Fruit fly (Drosophila melanogaster) whole organism, embryonic: ENCODE data around the gene CG32554.

Experiments used
- Adf1 ChIP-seq: fragments of 200-800 bp; sonication (Bioruptor generic); IDR thresholded peaks from 2 replicates; pipeline ENCODE4 v1.3.6; 2022; ENCODE audit warnings: missing biosample characterization, missing genetic modification characterization
- Bgb ChIP-seq: fragments of 200-800 bp; sonication (Bioruptor generic); IDR thresholded peaks from 2 replicates; pipeline ENCODE4 v1.3.6; 2022; ENCODE audit warnings: missing biosample characterization, missing genetic modification characterization; ENCODE audit not compliant: partially characterized antibody
- BtbVII ChIP-seq: fragments of 200-800 bp; sonication (Bioruptor generic); optimal IDR thresholded peaks from 3 replicates; lab custom pipeline; 2017; ENCODE audit warnings: missing biosample characterization, mild to moderate bottlenecking, missing genetic modification characterization
- CG10543 ChIP-seq: fragments of 200-800 bp; sonication (Bioruptor generic); optimal IDR thresholded peaks from 3 replicates; lab custom pipeline; 2017; ENCODE audit warnings: missing biosample characterization, mild to moderate bottlenecking, missing genetic modification characterization, moderate library complexity
- CG11696 ChIP-seq: fragments of 200-800 bp; sonication (Bioruptor generic); IDR thresholded peaks from 2 replicates; pipeline ENCODE4 v1.3.6; 2022; ENCODE audit warnings: missing biosample characterization, missing genetic modification characterization
- CG12155 ChIP-seq: fragments of 200-800 bp; sonication (Bioruptor generic); optimal IDR thresholded peaks from 3 replicates; lab custom pipeline; 2016; ENCODE audit warnings: missing biosample characterization, missing genetic modification characterization
- CG12299 ChIP-seq: fragments of 200-800 bp; sonication (Bioruptor generic); optimal IDR thresholded peaks from 2 replicates; lab custom pipeline; 2018; ENCODE audit warnings: missing biosample characterization, mild to moderate bottlenecking, missing genetic modification characterization
- CG1233 ChIP-seq: fragments of 200-800 bp; sonication (Bioruptor generic); optimal IDR thresholded peaks from 4 replicates; lab custom pipeline; 2018; ENCODE audit warnings: missing biosample characterization, mild to moderate bottlenecking, missing genetic modification characterization
- CG13123 ChIP-seq: fragments of 200-800 bp; sonication (Bioruptor generic); optimal IDR thresholded peaks from 2 replicates; lab custom pipeline; 2016; ENCODE audit warnings: missing biosample characterization, missing genetic modification characterization
- CG13624 ChIP-seq: fragments of 200-800 bp; sonication (Bioruptor generic); optimal IDR thresholded peaks from 2 replicates; lab custom pipeline; 2016; ENCODE audit warnings: missing biosample characterization, missing genetic modification characterization
- CG14014 ChIP-seq: fragments of 200-800 bp; sonication (Bioruptor generic); IDR thresholded peaks from 2 replicates; pipeline ENCODE4 v1.3.6; 2022; ENCODE audit warnings: missing biosample characterization, missing genetic modification characterization
- CG14050 ChIP-seq: fragments of 200-800 bp; sonication (Bioruptor generic); IDR thresholded peaks from 3 replicates; pipeline ENCODE4 v1.3.6; 2022; ENCODE audit warnings: missing biosample characterization, missing genetic modification characterization
- CG14860 ChIP-seq: fragments of 200-800 bp; sonication (Bioruptor generic); IDR thresholded peaks from 3 replicates; pipeline ENCODE4 v1.3.6; 2022; ENCODE audit warnings: missing biosample characterization, missing genetic modification characterization; ENCODE audit not compliant: partially characterized antibody
- CG15479 ChIP-seq: fragments of 200-800 bp; sonication (Bioruptor generic); optimal IDR thresholded peaks from 3 replicates; lab custom pipeline; 2019; ENCODE audit warnings: missing biosample characterization, mild to moderate bottlenecking, missing genetic modification characterization, moderate library complexity
- CG17802 ChIP-seq: fragments of 200-800 bp; sonication (Bioruptor generic); optimal IDR thresholded peaks from 2 replicates; lab custom pipeline; 2018; ENCODE audit warnings: missing biosample characterization, mild to moderate bottlenecking, missing genetic modification characterization, moderate library complexity
- CG32532 ChIP-seq: fragments of 200-800 bp; sonication (Bioruptor generic); IDR thresholded peaks from 2 replicates; pipeline ENCODE4 v1.3.6; 2022; ENCODE audit warnings: missing biosample characterization, missing genetic modification characterization
- CG4282 ChIP-seq: fragments of 200-800 bp; sonication (Bioruptor generic); optimal IDR thresholded peaks from 2 replicates; lab custom pipeline; 2016; ENCODE audit warnings: missing biosample characterization, missing genetic modification characterization
- CG4707 ChIP-seq: fragments of 200-800 bp; sonication (Bioruptor generic); optimal IDR thresholded peaks from 2 replicates; lab custom pipeline; 2018; ENCODE audit warnings: missing biosample characterization, mild to moderate bottlenecking, missing genetic modification characterization, moderate library complexity
- CG6854 ChIP-seq: fragments of 200-800 bp; sonication (Bioruptor generic); optimal IDR thresholded peaks from 3 replicates; lab custom pipeline; 2017; ENCODE audit warnings: missing biosample characterization, mild to moderate bottlenecking, missing genetic modification characterization
- CG7786 ChIP-seq: fragments of 200-800 bp; sonication (Bioruptor generic); optimal IDR thresholded peaks from 2 replicates; lab custom pipeline; 2016; ENCODE audit warnings: missing biosample characterization, missing genetic modification characterization
- CG7963 ChIP-seq: fragments of 200-800 bp; sonication (Bioruptor generic); IDR thresholded peaks from 3 replicates; pipeline ENCODE4 v1.3.6; 2022; ENCODE audit warnings: missing biosample characterization, missing genetic modification characterization; ENCODE audit not compliant: partially characterized antibody
- CG8388 ChIP-seq: fragments of 200-800 bp; sonication (Bioruptor generic); optimal IDR thresholded peaks from 2 replicates; lab custom pipeline; 2019; ENCODE audit warnings: missing biosample characterization, mild to moderate bottlenecking, missing genetic modification characterization, moderate library complexity
- CHES-1-like ChIP-seq: fragments of 200-800 bp; sonication (Bioruptor generic); optimal IDR thresholded peaks from 2 replicates; lab custom pipeline; 2016; ENCODE audit warnings: missing biosample characterization, missing genetic modification characterization
- Dip2 ChIP-seq: fragments of 200-800 bp; sonication (Bioruptor generic); IDR thresholded peaks from 2 replicates; pipeline ENCODE4 v1.3.6; 2022; ENCODE audit warnings: missing biosample characterization, missing genetic modification characterization
- Doc2 ChIP-seq: fragments of 200-800 bp; sonication (Bioruptor generic); IDR thresholded peaks from 2 replicates; pipeline ENCODE4 v1.3.6; 2022; ENCODE audit warnings: missing biosample characterization, missing genetic modification characterization
- Doc3 ChIP-seq: fragments of 200-800 bp; sonication (Bioruptor generic); IDR thresholded peaks from 3 replicates; pipeline ENCODE4 v1.3.6; 2022; ENCODE audit warnings: missing biosample characterization, missing genetic modification characterization; ENCODE audit not compliant: partially characterized antibody
- Ets65A ChIP-seq: fragments of 200-800 bp; sonication (Bioruptor generic); peaks from one replicate; lab custom pipeline; 2016; ENCODE audit warnings: missing biosample characterization, missing genetic modification characterization
- Gug ChIP-seq: fragments of 200-800 bp; sonication (Bioruptor generic); IDR thresholded peaks from 4 replicates; pipeline ENCODE4 v1.3.6; 2022; ENCODE audit warnings: missing biosample characterization, missing genetic modification characterization
- HLH3B ChIP-seq: fragments of 200-800 bp; sonication (Bioruptor generic); IDR thresholded peaks from 2 replicates; pipeline ENCODE4 v1.3.6; 2022; ENCODE audit warnings: missing biosample characterization, missing genetic modification characterization
- HLH54F ChIP-seq: fragments of 200-800 bp; sonication (Bioruptor generic); optimal IDR thresholded peaks from 3 replicates; lab custom pipeline; 2016; ENCODE audit warnings: missing biosample characterization, missing genetic modification characterization
- MTF-1 ChIP-seq: fragments of 200-800 bp; sonication (Bioruptor generic); optimal IDR thresholded peaks from 2 replicates; lab custom pipeline; 2018; ENCODE audit warnings: missing biosample characterization, mild to moderate bottlenecking, missing genetic modification characterization, borderline replicate concordance
- Mrtf ChIP-seq: fragments of 200-800 bp; sonication (Bioruptor generic); IDR thresholded peaks from 3 replicates; pipeline ENCODE4 v1.3.6; 2022; ENCODE audit warnings: missing biosample characterization, missing genetic modification characterization
- NC2α ChIP-seq: fragments of 200-800 bp; sonication (Bioruptor generic); optimal IDR thresholded peaks from 2 replicates; lab custom pipeline; 2016; ENCODE audit warnings: missing biosample characterization, missing genetic modification characterization
- Stat92E ChIP-seq, 3 experiments: fragments of >200 bp in 2 of 3; fragments of 200-800 bp in 1 of 3; sonication (Bioruptor generic) in 1 of 3; optimal IDR thresholded peaks; 2 replicates each; lab custom pipeline; 2017 to 2019; ENCODE audit warnings: missing biosample characterization in 3 of 3, missing genetic modification characterization in 3 of 3, mild to moderate bottlenecking in 1 of 3, moderate library complexity in 1 of 3
- Vsx1 ChIP-seq: fragments of 200-800 bp; sonication (Bioruptor generic); optimal IDR thresholded peaks from 2 replicates; lab custom pipeline; 2017; ENCODE audit warnings: missing biosample characterization, mild to moderate bottlenecking, missing genetic modification characterization, missing genetic modification reagents
- bcd ChIP-seq: fragments of 200-800 bp; sonication (Bioruptor generic); optimal IDR thresholded peaks from 2 replicates; lab custom pipeline; 2017; ENCODE audit warnings: missing biosample characterization, mild to moderate bottlenecking, missing genetic modification characterization
- ci ChIP-seq: fragments of 200-800 bp; sonication (Bioruptor generic); IDR thresholded peaks from 3 replicates; pipeline ENCODE4 v1.3.6; 2022; ENCODE audit warnings: missing biosample characterization, missing genetic modification characterization
- danr ChIP-seq: fragments of 200-800 bp; sonication (Bioruptor generic); IDR thresholded peaks from 2 replicates; pipeline ENCODE4 v1.3.6; 2022; ENCODE audit warnings: missing biosample characterization, missing genetic modification characterization
- dysf ChIP-seq: fragments of 200-800 bp; sonication (Bioruptor generic); IDR thresholded peaks from 3 replicates; pipeline ENCODE4 v1.3.6; 2022; ENCODE audit warnings: missing biosample characterization, missing genetic modification characterization
- fd96Cb ChIP-seq: fragments of 200-800 bp; sonication (Bioruptor generic); optimal IDR thresholded peaks from 2 replicates; lab custom pipeline; 2018; ENCODE audit warnings: missing biosample characterization, mild to moderate bottlenecking, missing genetic modification characterization, moderate library complexity
- her ChIP-seq: fragments of 200-800 bp; sonication (Bioruptor generic); optimal IDR thresholded peaks from 2 replicates; lab custom pipeline; 2016; ENCODE audit warnings: missing biosample characterization, missing genetic modification characterization
- maf-S ChIP-seq: fragments of 200-800 bp; sonication (Bioruptor generic); optimal IDR thresholded peaks from 2 replicates; lab custom pipeline; 2016; ENCODE audit warnings: missing biosample characterization, missing genetic modification characterization
- onecut ChIP-seq: fragments of 200-800 bp; sonication (Bioruptor generic); IDR thresholded peaks from 2 replicates; pipeline ENCODE4 v1.3.6; 2022; ENCODE audit warnings: missing biosample characterization, missing genetic modification characterization
- pnt ChIP-seq: fragments of 200-800 bp; sonication (Bioruptor generic); optimal IDR thresholded peaks from 3 replicates; lab custom pipeline; 2016; ENCODE audit warnings: missing biosample characterization, missing genetic modification characterization
- sisA ChIP-seq: fragments of 200-800 bp; sonication (Bioruptor generic); IDR thresholded peaks from 2 replicates; pipeline ENCODE4 v1.3.6; 2022; ENCODE audit warnings: missing biosample characterization, missing genetic modification characterization
- sna ChIP-seq: fragments of 200-800 bp; sonication (Bioruptor generic); IDR thresholded peaks from 2 replicates; pipeline ENCODE4 v1.3.6; 2022; ENCODE audit warnings: missing biosample characterization, missing genetic modification characterization; ENCODE audit not compliant: partially characterized antibody
- tgo ChIP-seq: fragments of 200-800 bp; sonication (Bioruptor generic); IDR thresholded peaks from 3 replicates; pipeline ENCODE4 v1.3.6; 2022; ENCODE audit warnings: missing biosample characterization, missing genetic modification characterization
- zfh1 ChIP-seq: fragments of 200-800 bp; sonication (Bioruptor generic); IDR thresholded peaks from 3 replicates; pipeline ENCODE4 v1.3.6; 2022; ENCODE audit warnings: missing biosample characterization, missing genetic modification characterization

The CG32554 gene

dm6 chrX:17826807-17827703 is 25.4 kb downstream of the CG32554 start, which contains the start of gene Socs16D (continued):
- TF ChIP-seq CG17802 (tag; lab: Kevin White, UChicago) (peak; percentile 29), Doc3 (GFP tag; lab: Robert Waterston, UW) (peak; percentile 93), Adf1 (GFP tag; lab: Robert Waterston, UW) (no peak), Bgb (peak; percentile 99), CG13624 (GFP tag; lab: Kevin White, UChicago) (peak; percentile 66), MTF-1 (GFP tag; lab: Kevin White, UChicago) (peak; percentile 31), bcd (peak; percentile 50), her (GFP tag; lab: Kevin White, UChicago) (peak; percentile 43), CG14014 (GFP tag; lab: Robert Waterston, UW) (no peak; the same call in 1 of the 2 replicates), CG15479 (GFP tag; lab: Kevin White, UChicago) (peak; percentile 96), NC2α (GFP tag; lab: Kevin White, UChicago) (no peak), Gug (GFP tag; lab: Robert Waterston, UW) (peak; percentile 70; the same call in 2 of the 4 replicates), CG14860 (GFP tag; lab: Robert Waterston, UW) (peak; percentile 94), Ets65A (GFP tag; lab: Kevin White, UChicago) (peak; percentile 76), CG4707 (GFP tag; lab: Kevin White, UChicago) (no peak), CG7786 (GFP tag; lab: Kevin White, UChicago) (peak; percentile 40), HLH54F (peak; percentile 22), CG1233 (peak; percentile 5), maf-S (GFP tag; lab: Kevin White, UChicago) (peak; percentile 35), CG13123 (no peak), CG10543 (GFP tag; lab: Kevin White, UChicago) (no peak), fd96Cb (tag; lab: Kevin White, UChicago) (no peak), danr (GFP tag; lab: Robert Waterston, UW) (no peak), CG12155 (GFP tag; lab: Kevin White, UChicago) (peak; percentile 36), onecut (GFP tag; lab: Robert Waterston, UW) (peak; percentile 96), sna (GFP tag; lab: Robert Waterston, UW) (peak; percentile 95), zfh1 (GFP tag; lab: Robert Waterston, UW) (peak; percentile 15; the same call in 1 of the 3 replicates), CG8388 (GFP tag; lab: Kevin White, UChicago) (no peak), Dip2 (GFP tag; lab: Robert Waterston, UW) (no peak), Doc2 (GFP tag; lab: Robert Waterston, UW) (no peak), sisA (GFP tag; lab: Robert Waterston, UW) (0 out of 2 replicates have a peak, but pooled peaks have one; percentile 19), Vsx1 (GFP tag; lab: Kevin White, UChicago) (no peak), HLH3B (GFP tag; lab: Robert Waterston, UW) (0 out of 2 replicates have a peak, but pooled peaks have one; percentile 5), CG6854 (no peak), pnt (peak; percentile 12), CG14050 (GFP tag; lab: Robert Waterston, UW) (no peak), CHES-1-like (GFP tag; lab: Kevin White, UChicago) (peak; percentile 47), tgo (GFP tag; lab: Robert Waterston, UW) (no peak), Mrtf (no peak), Stat92E (GFP tag; optimal IDR thresholded peaks at IDR 0.05; lab: Kevin White, UChicago) (no peak), CG11696 (no peak), dysf (no peak), CG12299 (no peak), CG4282 (GFP tag; lab: Kevin White, UChicago) (peak; percentile 3), ci (GFP tag; lab: Robert Waterston, UW) (peak; percentile 56; the same call in 2 of the 3 replicates), BtbVII (GFP tag; lab: Kevin White, UChicago) (peak; percentile 13), CG7963 (GFP tag; lab: Robert Waterston, UW) (peak; percentile 97), CG32532 (peak; percentile 45; the same call in 1 of the 2 replicates)
